Fruit fly (Drosophila melanogaster) whole organism, adult: Measurements from ENCODE around the gene srw.

Experiments used
- CG11617 ChIP-seq: fragments of 200-800 bp; sonication (Bioruptor generic); optimal IDR thresholded peaks from 2 replicates; lab custom pipeline; 2017; ENCODE audit warnings: mild to moderate bottlenecking, missing biosample characterization, missing genetic modification reagents, missing genetic modification characterization
- CG12768 ChIP-seq: fragments of 200-800 bp; sonication (Bioruptor generic); optimal IDR thresholded peaks from 2 replicates; lab custom pipeline; 2017; ENCODE audit warnings: missing biosample characterization, missing genetic modification characterization, mild to moderate bottlenecking, moderate library complexity, missing genetic modification reagents
- CG14711 ChIP-seq: fragments of 200-800 bp; sonication (Bioruptor generic); optimal IDR thresholded peaks from 2 replicates; lab custom pipeline; 2018; ENCODE audit warnings: missing biosample characterization, mild to moderate bottlenecking, missing genetic modification characterization, moderate library complexity
- CG1620 ChIP-seq: fragments of 200-800 bp; sonication (Bioruptor generic); optimal IDR thresholded peaks from 2 replicates; lab custom pipeline; 2016; ENCODE audit warnings: missing biosample characterization, missing genetic modification characterization
- CG33017 ChIP-seq: fragments of 200-800 bp; sonication (Bioruptor generic); optimal IDR thresholded peaks from 2 replicates; lab custom pipeline; 2018; ENCODE audit warnings: missing biosample characterization, mild to moderate bottlenecking, missing genetic modification characterization, moderate library complexity
- CG5204 ChIP-seq: fragments of 200-800 bp; sonication (Bioruptor generic); optimal IDR thresholded peaks from 2 replicates; lab custom pipeline; 2016; ENCODE audit warnings: missing biosample characterization, missing genetic modification characterization
- CG7045 ChIP-seq: fragments of 200-800 bp; sonication (Bioruptor generic); optimal IDR thresholded peaks from 2 replicates; lab custom pipeline; 2017; ENCODE audit warnings: missing biosample characterization, mild to moderate bottlenecking, missing genetic modification characterization
- CG7101 ChIP-seq: fragments of 200-800 bp; sonication (Bioruptor generic); optimal IDR thresholded peaks from 2 replicates; lab custom pipeline; 2018; ENCODE audit warnings: missing biosample characterization, mild to moderate bottlenecking, missing genetic modification characterization, moderate library complexity
- Clk ChIP-seq: fragments of 200-800 bp; sonication (Bioruptor generic); optimal IDR thresholded peaks from 2 replicates; lab custom pipeline; 2017; ENCODE audit warnings: missing biosample characterization, missing genetic modification characterization
- Crg-1 ChIP-seq: fragments of 200-800 bp; sonication (Bioruptor generic); optimal IDR thresholded peaks from 2 replicates; lab custom pipeline; 2016; ENCODE audit warnings: missing biosample characterization, missing genetic modification characterization
- Hr96 ChIP-seq: fragments of 200-800 bp; sonication (Bioruptor generic); optimal IDR thresholded peaks from 2 replicates; lab custom pipeline; 2016; ENCODE audit warnings: missing biosample characterization, missing genetic modification characterization
- Mnt ChIP-seq: fragments of 200-800 bp; sonication (Bioruptor generic); optimal IDR thresholded peaks from 2 replicates; lab custom pipeline; 2016; ENCODE audit warnings: missing biosample characterization, mild to moderate bottlenecking, missing genetic modification characterization
- bab1 ChIP-seq: fragments of 200-800 bp; sonication (Bioruptor generic); optimal IDR thresholded peaks from 3 replicates; lab custom pipeline; 2019; ENCODE audit warnings: missing biosample characterization, mild to moderate bottlenecking, missing genetic modification characterization, moderate library complexity
- cic ChIP-seq: fragments of 200-800 bp; sonication (Bioruptor generic); optimal IDR thresholded peaks from 2 replicates; lab custom pipeline; 2017; ENCODE audit warnings: missing biosample characterization, mild to moderate bottlenecking, missing genetic modification characterization, moderate library complexity
- cnc ChIP-seq, 2 experiments: fragments of >200 bp; optimal IDR thresholded peaks; 2 replicates each; lab custom pipeline; 2017
- kay ChIP-seq: fragments of 200-800 bp; sonication (Bioruptor generic); peaks from one replicate; lab custom pipeline; 2016; ENCODE audit warnings: missing biosample characterization, missing genetic modification characterization, borderline replicate concordance
- ovo ChIP-seq: fragments of 200-800 bp; sonication (Bioruptor generic); optimal IDR thresholded peaks from 2 replicates; lab custom pipeline; 2016; ENCODE audit warnings: missing biosample characterization, missing genetic modification characterization
- pad ChIP-seq: fragments of 200-800 bp; sonication (Bioruptor generic); optimal IDR thresholded peaks from 3 replicates; lab custom pipeline; 2017; ENCODE audit warnings: missing biosample characterization, missing genetic modification characterization, mild to moderate bottlenecking, moderate library complexity, missing genetic modification reagents
- tj ChIP-seq: fragments of 200-800 bp; sonication (Bioruptor generic); optimal IDR thresholded peaks from 3 replicates; lab custom pipeline; 2017; ENCODE audit warnings: missing biosample characterization, mild to moderate bottlenecking, missing genetic modification characterization, moderate library complexity
- toe ChIP-seq: fragments of 200-800 bp; sonication (Bioruptor generic); optimal IDR thresholded peaks from 2 replicates; lab custom pipeline; 2016; ENCODE audit warnings: missing biosample characterization, missing genetic modification characterization

Gene srw

DNA sequence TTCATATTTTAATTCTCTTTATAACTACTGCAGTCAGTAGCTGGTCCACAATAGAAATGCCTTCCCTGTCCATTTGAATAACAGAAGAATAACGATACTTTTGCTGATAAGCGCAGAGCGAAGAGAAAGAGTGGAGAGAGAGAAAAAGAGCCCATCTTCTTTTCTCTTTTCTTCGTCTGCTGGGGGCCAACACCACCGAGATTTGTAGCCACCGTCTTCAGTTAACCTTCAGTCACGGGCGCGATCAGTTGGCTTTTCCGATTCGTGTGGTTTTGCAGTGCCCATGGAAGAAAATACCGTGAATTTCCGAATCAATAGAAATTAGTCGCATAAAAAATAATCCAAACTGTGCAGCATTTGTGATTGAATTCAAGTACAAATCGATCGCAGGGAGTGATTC lies 19.8 kb downstream of the srw start, which contains the start of gene CG1273:
TSS of gene CG1273 (plus strand) at position 218 of the 400 bp plus-strand sequence.
- no peak for TF ChIP-seq CG7101 (tag; lab: Kevin White, UChicago)
- TF ChIP-seq cnc (optimal IDR thresholded peaks at IDR 0.05; lab: Kevin White, UChicago) = no peak
- TF ChIP-seq CG14711 (tag; lab: Kevin White, UChicago) = no peak
- no peak for TF ChIP-seq Hr96
- no peak for TF ChIP-seq Clk
- TF ChIP-seq Crg-1 (GFP tag; lab: Kevin White, UChicago) = no peak
- no peak for TF ChIP-seq ovo (GFP tag; lab: Kevin White, UChicago)
- TF ChIP-seq CG33017 (tag; lab: Kevin White, UChicago) = no peak
- no peak for TF ChIP-seq bab1 (GFP tag; lab: Kevin White, UChicago)
- TF ChIP-seq CG5204 = no peak
- TF ChIP-seq pad = no peak
- no peak for TF ChIP-seq tj (GFP tag; lab: Kevin White, UChicago)
- TF ChIP-seq CG12768 (GFP tag; lab: Kevin White, UChicago) = no peak
- no peak for TF ChIP-seq toe
- TF ChIP-seq cic (GFP tag; lab: Kevin White, UChicago) = no peak
- TF ChIP-seq kay (GFP tag; lab: Kevin White, UChicago) = no peak
- no peak for TF ChIP-seq CG11617 (GFP tag; lab: Kevin White, UChicago)
- no peak for TF ChIP-seq Mnt
- no peak for TF ChIP-seq CG1620 (GFP tag; lab: Kevin White, UChicago)

DNA sequence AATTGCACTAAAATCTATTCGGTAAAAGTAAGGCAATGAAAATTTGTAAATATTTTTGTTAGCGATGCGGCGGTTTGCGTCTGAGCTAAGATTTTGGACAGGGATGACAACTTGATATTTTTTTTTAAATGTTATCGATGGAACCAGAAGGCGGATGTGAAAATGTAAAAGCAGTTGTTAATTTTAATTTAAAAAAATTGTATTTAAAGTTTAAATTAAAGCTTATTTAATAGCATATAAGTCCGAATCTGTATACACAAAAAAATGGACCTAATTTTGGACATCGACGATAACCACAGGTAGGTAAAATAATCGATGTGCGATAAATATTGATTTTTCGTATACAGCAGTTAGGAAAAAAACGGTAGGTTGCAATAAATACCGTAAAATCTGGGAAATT lies 20.9 kb downstream of the srw start, which contains the start of the genes CG11586 and VhaM9.7-a:
TSS of gene CG11586 (minus strand) at position 87 of the 400 bp plus-strand sequence.
TSS of gene VhaM9.7-a (plus strand) at position 322 of the 400 bp plus-strand sequence.
- TF ChIP-seq pad (no peak), CG33017 (tag; lab: Kevin White, UChicago) (no peak), tj (GFP tag; lab: Kevin White, UChicago) (no peak), CG14711 (tag; lab: Kevin White, UChicago) (peak; percentile 35), Crg-1 (GFP tag; lab: Kevin White, UChicago) (no peak), cnc (optimal IDR thresholded peaks at IDR 0.05; lab: Kevin White, UChicago) (no peak), Mnt (peak; percentile 39), CG7101 (tag; lab: Kevin White, UChicago) (peak; percentile 30), CG1620 (GFP tag; lab: Kevin White, UChicago) (no peak), CG11617 (GFP tag; lab: Kevin White, UChicago) (peak; percentile 29), bab1 (GFP tag; lab: Kevin White, UChicago) (peak; percentile 39), CG5204 (peak; percentile 40)

DNA sequence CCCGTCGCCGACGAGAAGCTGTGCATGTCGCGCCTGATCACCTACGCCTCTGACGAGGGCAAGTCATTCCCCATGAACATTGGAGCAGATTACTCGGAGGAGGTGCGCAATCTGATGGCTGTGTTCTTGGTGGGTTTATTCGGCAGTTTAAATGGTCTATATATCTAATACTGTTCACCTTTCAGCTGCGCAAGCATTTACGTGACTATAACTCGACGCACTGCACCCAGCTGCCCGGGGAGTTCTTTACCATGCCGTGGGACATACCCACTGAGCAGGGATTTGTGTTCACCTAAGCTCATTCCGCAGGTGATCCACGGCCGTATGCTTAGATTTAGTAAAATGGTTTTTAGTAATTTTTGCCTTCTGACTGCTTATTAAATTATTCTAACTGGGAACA lies 22.1 kb downstream of the srw start:
- TF ChIP-seq Crg-1 (GFP tag; lab: Kevin White, UChicago) (no peak), cic (GFP tag; lab: Kevin White, UChicago) (no peak), tj (GFP tag; lab: Kevin White, UChicago) (no peak), bab1 (GFP tag; lab: Kevin White, UChicago) (no peak), ovo (GFP tag; lab: Kevin White, UChicago) (no peak), CG33017 (tag; lab: Kevin White, UChicago) (no peak), CG12768 (GFP tag; lab: Kevin White, UChicago) (no peak), kay (GFP tag; lab: Kevin White, UChicago) (no peak), CG1620 (GFP tag; lab: Kevin White, UChicago) (no peak), toe (no peak), Mnt (no peak), CG14711 (tag; lab: Kevin White, UChicago) (no peak), CG5204 (no peak), CG7045 (GFP tag; lab: Kevin White, UChicago) (no peak)

DNA sequence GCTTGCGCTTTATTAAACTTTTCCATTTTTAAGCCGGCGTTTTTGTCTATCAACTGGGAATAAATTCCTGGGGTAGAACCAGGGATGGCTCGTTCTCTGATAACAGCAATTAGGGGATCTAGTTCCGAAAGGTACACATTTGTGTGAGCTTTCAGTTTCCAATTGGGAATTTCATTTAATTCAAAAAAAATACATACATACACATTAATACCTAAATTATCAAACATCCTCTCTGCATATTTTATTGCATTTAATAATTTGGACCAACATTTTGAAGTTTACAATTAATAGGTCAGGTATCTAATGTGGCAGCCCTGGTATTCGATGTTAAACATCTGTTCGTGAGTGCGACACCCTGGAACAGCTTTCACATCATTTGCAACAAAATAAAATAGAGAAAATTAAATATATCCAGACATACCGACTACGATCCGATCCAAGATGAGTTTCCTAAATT lies 24.1 kb downstream of the srw start, which contains the start of the genes CG15011 and CG1309:
TSS of gene CG15011 (minus strand) at position 51 of the 457 bp plus-strand sequence.
TSS of gene CG1309 (plus strand) at position 329 of the 457 bp plus-strand sequence.
- TF ChIP-seq toe (peak; percentile 93), ovo (GFP tag; lab: Kevin White, UChicago) (peak; percentile 33), CG1620 (GFP tag; lab: Kevin White, UChicago) (peak; percentile 85), Crg-1 (GFP tag; lab: Kevin White, UChicago) (peak; percentile 87), CG14711 (tag; lab: Kevin White, UChicago) (peak; percentile 75), Mnt (peak; percentile 72), CG5204 (no peak), bab1 (GFP tag; lab: Kevin White, UChicago) (peak; percentile 87), kay (GFP tag; lab: Kevin White, UChicago) (no peak), pad (peak; percentile 66), CG7101 (tag; lab: Kevin White, UChicago) (peak; percentile 84), CG11617 (GFP tag; lab: Kevin White, UChicago) (peak; percentile 86), Clk (peak; percentile 64), cic (GFP tag; lab: Kevin White, UChicago) (peak; percentile 31), CG12768 (GFP tag; lab: Kevin White, UChicago) (peak; percentile 81), cnc (optimal IDR thresholded peaks at IDR 0.05; lab: Kevin White, UChicago) (no peak), Hr96 (peak; percentile 81), CG33017 (tag; lab: Kevin White, UChicago) (peak; percentile 76), tj (GFP tag; lab: Kevin White, UChicago) (peak; percentile 60), CG7045 (GFP tag; lab: Kevin White, UChicago) (peak; percentile 74)

DNA sequence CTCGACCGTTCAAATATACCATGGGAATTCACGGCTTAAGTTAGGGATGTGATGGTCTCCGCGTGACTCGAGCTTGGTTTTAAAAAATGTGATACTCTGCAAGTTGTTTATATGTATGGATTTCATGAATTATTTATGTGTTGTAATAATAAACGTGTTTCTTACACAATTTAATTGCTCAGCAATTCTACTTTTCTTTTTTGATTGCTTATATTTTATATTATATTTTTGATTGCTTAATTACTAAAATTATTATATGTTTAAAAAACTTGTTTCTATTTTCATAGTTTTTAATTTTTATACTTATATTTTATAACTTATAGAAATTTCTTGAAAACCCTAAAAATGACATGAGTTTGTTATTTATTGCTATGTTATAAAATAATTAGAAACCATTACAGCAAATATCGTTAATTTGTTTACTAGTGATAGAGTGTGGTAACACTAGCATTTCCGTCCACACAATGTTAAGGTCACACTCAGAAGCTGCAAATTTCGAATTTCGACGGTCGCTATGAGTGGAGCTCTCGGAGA lies 28.9 kb downstream of the srw start, which contains the start of the genes ago and CG1265:
TSS of gene ago (minus strand) at position 6 of the 534 bp plus-strand sequence.
TSS of gene CG1265 (plus strand) at position 476 of the 534 bp plus-strand sequence.
- TF ChIP-seq cic (GFP tag; lab: Kevin White, UChicago) = no peak
- no peak for TF ChIP-seq Clk
- TF ChIP-seq CG5204 = no peak
- peak; percentile 59 for TF ChIP-seq CG11617 (GFP tag; lab: Kevin White, UChicago)
- TF ChIP-seq CG7045 (GFP tag; lab: Kevin White, UChicago) = peak; percentile 50
- TF ChIP-seq cnc (optimal IDR thresholded peaks at IDR 0.05; lab: Kevin White, UChicago) = no peak
- TF ChIP-seq Mnt = no peak
- TF ChIP-seq pad = peak; percentile 44
- peak; percentile 19 for TF ChIP-seq CG1620 (GFP tag; lab: Kevin White, UChicago)
- peak; percentile 64 for TF ChIP-seq CG14711 (tag; lab: Kevin White, UChicago)
- no peak for TF ChIP-seq Hr96
- TF ChIP-seq toe = peak; percentile 41
- TF ChIP-seq CG7101 (tag; lab: Kevin White, UChicago) = peak; percentile 73
- TF ChIP-seq Crg-1 (GFP tag; lab: Kevin White, UChicago) = peak; percentile 25
- TF ChIP-seq CG12768 (GFP tag; lab: Kevin White, UChicago) = no peak
- peak; percentile 40 for TF ChIP-seq bab1 (GFP tag; lab: Kevin White, UChicago)
- no peak for TF ChIP-seq kay (GFP tag; lab: Kevin White, UChicago)
- TF ChIP-seq tj (GFP tag; lab: Kevin White, UChicago) = peak; percentile 35
- peak; percentile 5 for TF ChIP-seq ovo (GFP tag; lab: Kevin White, UChicago)
- peak; percentile 42 for TF ChIP-seq CG33017 (tag; lab: Kevin White, UChicago)
